Fruit fly (Drosophila melanogaster) whole organism, embryonic: Measurements from ENCODE around the gene Ugt37A3.
A peak's percentile ranks its signal among the peaks of the same experiment; 100 is the strongest.

Experiments
- Ada2b ChIP-seq: fragments of 200-800 bp; sonication (Bioruptor generic); IDR thresholded peaks from 2 replicates; pipeline ENCODE4 v1.3.6; 2022; ENCODE audit warnings: missing biosample characterization, missing genetic modification characterization
- CG1024 ChIP-seq: fragments of 200-800 bp; sonication (Bioruptor generic); IDR thresholded peaks from 2 replicates; pipeline ENCODE4 v1.3.6; 2022; ENCODE audit warnings: missing biosample characterization, missing genetic modification characterization
- CG10543 ChIP-seq: fragments of 200-800 bp; sonication (Bioruptor generic); optimal IDR thresholded peaks from 3 replicates; lab custom pipeline; 2017; ENCODE audit warnings: missing biosample characterization, mild to moderate bottlenecking, missing genetic modification characterization, moderate library complexity
- CG11456 ChIP-seq: fragments of 200-800 bp; sonication (Bioruptor generic); IDR thresholded peaks from 3 replicates; pipeline ENCODE4 v1.3.6; 2022; ENCODE audit warnings: missing biosample characterization, missing genetic modification characterization
- CG15011 ChIP-seq: fragments of 200-800 bp; sonication (Bioruptor generic); optimal IDR thresholded peaks from 3 replicates; lab custom pipeline; 2018; ENCODE audit warnings: missing biosample characterization, mild to moderate bottlenecking, missing genetic modification characterization
- CG17186 ChIP-seq: fragments of 200-800 bp; sonication (Bioruptor generic); optimal IDR thresholded peaks from 3 replicates; lab custom pipeline; 2017; ENCODE audit warnings: missing biosample characterization, missing genetic modification reagents, missing genetic modification characterization
- CG17385 ChIP-seq: fragments of 200-800 bp; sonication (Bioruptor generic); optimal IDR thresholded peaks from 3 replicates; lab custom pipeline; 2018; ENCODE audit warnings: missing biosample characterization, mild to moderate bottlenecking, missing genetic modification characterization
- CG17829 ChIP-seq: fragments of 200-800 bp; optimal IDR thresholded peaks from 2 replicates; lab custom pipeline; 2019; ENCODE audit warnings: missing biosample characterization, mild to moderate bottlenecking, missing genetic modification characterization, moderate library complexity
- CG2120 ChIP-seq: fragments of 200-800 bp; sonication (Bioruptor generic); optimal IDR thresholded peaks from 3 replicates; lab custom pipeline; 2016; ENCODE audit warnings: missing biosample characterization, missing genetic modification characterization
- CG2875 ChIP-seq: fragments of 200-800 bp; sonication (Bioruptor generic); optimal IDR thresholded peaks from 2 replicates; lab custom pipeline; 2017; ENCODE audit warnings: missing biosample characterization, mild to moderate bottlenecking, missing genetic modification characterization, missing genetic modification reagents
- CG34224 ChIP-seq: fragments of 200-800 bp; sonication (Bioruptor generic); IDR thresholded peaks from 3 replicates; pipeline ENCODE4 v1.3.6; 2022; ENCODE audit warnings: missing biosample characterization, missing genetic modification characterization; ENCODE audit not compliant: partially characterized antibody
- CG6683 ChIP-seq: fragments of 200-800 bp; sonication (Bioruptor generic); optimal IDR thresholded peaks from 2 replicates; lab custom pipeline; 2017; ENCODE audit warnings: missing biosample characterization, mild to moderate bottlenecking, missing genetic modification characterization, missing genetic modification reagents
- CG6689 ChIP-seq: fragments of 200-800 bp; sonication (Bioruptor generic); IDR thresholded peaks from 2 replicates; pipeline ENCODE4 v1.3.6; 2022; ENCODE audit warnings: missing biosample characterization, missing genetic modification characterization
- CG7357 ChIP-seq: fragments of 200-800 bp; sonication (Bioruptor generic); IDR thresholded peaks from 3 replicates; pipeline ENCODE4 v1.3.6; 2022; ENCODE audit warnings: missing biosample characterization, missing genetic modification characterization
- CG7839 ChIP-seq: fragments of 200-800 bp; sonication (Bioruptor generic); optimal IDR thresholded peaks from 3 replicates; lab custom pipeline; 2018; ENCODE audit warnings: missing biosample characterization, mild to moderate bottlenecking, missing genetic modification characterization, moderate library complexity
- CG7928 ChIP-seq: fragments of 200-800 bp; sonication (Bioruptor generic); optimal IDR thresholded peaks from 2 replicates; lab custom pipeline; 2017; ENCODE audit warnings: missing biosample characterization, mild to moderate bottlenecking, missing genetic modification characterization
- CG7963 ChIP-seq: fragments of 200-800 bp; sonication (Bioruptor generic); IDR thresholded peaks from 3 replicates; pipeline ENCODE4 v1.3.6; 2022; ENCODE audit warnings: missing biosample characterization, missing genetic modification characterization; ENCODE audit not compliant: partially characterized antibody
- CG9215 ChIP-seq: fragments of 200-800 bp; sonication (Bioruptor generic); IDR thresholded peaks from 2 replicates; pipeline ENCODE4 v1.3.6; 2022; ENCODE audit warnings: missing biosample characterization, missing genetic modification characterization
- CG9727 ChIP-seq: fragments of 200-800 bp; sonication (Bioruptor generic); optimal IDR thresholded peaks from 3 replicates; lab custom pipeline; 2017; ENCODE audit warnings: missing biosample characterization, mild to moderate bottlenecking, missing genetic modification characterization
- Dref ChIP-seq: fragments of 200-800 bp; sonication (Bioruptor generic); IDR thresholded peaks from 2 replicates; pipeline ENCODE4 v1.3.6; 2022; ENCODE audit warnings: missing biosample characterization, missing genetic modification characterization
- Fer3 ChIP-seq: fragments of 200-800 bp; sonication (Bioruptor generic); optimal IDR thresholded peaks from 2 replicates; lab custom pipeline; 2018; ENCODE audit warnings: missing biosample characterization, mild to moderate bottlenecking, missing genetic modification characterization, moderate library complexity
- HLH3B ChIP-seq: fragments of 200-800 bp; sonication (Bioruptor generic); IDR thresholded peaks from 2 replicates; pipeline ENCODE4 v1.3.6; 2022; ENCODE audit warnings: missing biosample characterization, missing genetic modification characterization
- Hand ChIP-seq: fragments of 200-800 bp; sonication (Bioruptor generic); optimal IDR thresholded peaks from 2 replicates; lab custom pipeline; 2017; ENCODE audit warnings: mild to moderate bottlenecking, missing biosample characterization, missing genetic modification reagents, missing genetic modification characterization
- Hey ChIP-seq: fragments of 200-800 bp; sonication (Bioruptor generic); optimal IDR thresholded peaks from 3 replicates; lab custom pipeline; 2018; ENCODE audit warnings: missing biosample characterization, mild to moderate bottlenecking, missing genetic modification characterization
- Hr51 ChIP-seq, 2 experiments: fragments of 200-800 bp; sonication (Bioruptor generic); optimal IDR thresholded peaks; 2 replicates in 1 of 2; 3 replicates in 1 of 2; lab custom pipeline; 2016 to 2018; ENCODE audit warnings: missing biosample characterization in 2 of 2, missing genetic modification characterization in 2 of 2, mild to moderate bottlenecking in 1 of 2, moderate library complexity in 1 of 2
- NK7.1 ChIP-seq: fragments of 200-800 bp; sonication (Bioruptor generic); optimal IDR thresholded peaks from 3 replicates; lab custom pipeline; 2016; ENCODE audit warnings: missing biosample characterization, missing genetic modification characterization
- Nf-YC ChIP-seq: fragments of 200-800 bp; optimal IDR thresholded peaks from 3 replicates; lab custom pipeline; 2019; ENCODE audit warnings: missing biosample characterization, mild to moderate bottlenecking, missing genetic modification characterization, moderate library complexity
- Pdp1 ChIP-seq, 2 experiments: fragments of 200-800 bp; sonication (Bioruptor generic); optimal IDR thresholded peaks; 3 replicates each; lab custom pipeline; 2016; ENCODE audit warnings: missing biosample characterization in 2 of 2, missing genetic modification characterization in 2 of 2, mild to moderate bottlenecking in 1 of 2, moderate library complexity in 1 of 2
- Ssrp ChIP-seq: fragments of 200-800 bp; sonication (Bioruptor generic); optimal IDR thresholded peaks from 2 replicates; lab custom pipeline; 2018; ENCODE audit warnings: missing biosample characterization, mild to moderate bottlenecking, missing genetic modification characterization, moderate library complexity
- dan ChIP-seq: fragments of 200-800 bp; sonication (Bioruptor generic); IDR thresholded peaks from 2 replicates; pipeline ENCODE4 v1.3.6; 2022; ENCODE audit warnings: missing biosample characterization, missing genetic modification characterization
- dmrt99B ChIP-seq: fragments of 200-800 bp; sonication (Bioruptor generic); optimal IDR thresholded peaks from 2 replicates; lab custom pipeline; 2018; ENCODE audit warnings: missing biosample characterization, mild to moderate bottlenecking, missing genetic modification characterization, moderate library complexity
- dpn ChIP-seq, 2 experiments: fragments of 200-800 bp; sonication (Bioruptor generic); optimal IDR thresholded peaks; 3 replicates each; lab custom pipeline; 2016; ENCODE audit warnings: missing biosample characterization in 2 of 2, missing genetic modification characterization in 2 of 2
- dysf ChIP-seq: fragments of 200-800 bp; sonication (Bioruptor generic); IDR thresholded peaks from 3 replicates; pipeline ENCODE4 v1.3.6; 2022; ENCODE audit warnings: missing biosample characterization, missing genetic modification characterization
- gro ChIP-seq: fragments of 200-800 bp; sonication (Bioruptor generic); optimal IDR thresholded peaks from 2 replicates; lab custom pipeline; 2016; ENCODE audit warnings: missing biosample characterization, missing genetic modification characterization
- ind ChIP-seq: fragments of 200-800 bp; sonication (Bioruptor generic); optimal IDR thresholded peaks from 3 replicates; lab custom pipeline; 2016; ENCODE audit warnings: missing biosample characterization, missing genetic modification characterization
- klu ChIP-seq: fragments of 200-800 bp; sonication (Bioruptor generic); IDR thresholded peaks from 2 replicates; pipeline ENCODE4 v1.3.6; 2022; ENCODE audit warnings: missing biosample characterization, missing genetic modification characterization
- lab ChIP-seq: fragments of 200-800 bp; sonication (Bioruptor generic); optimal IDR thresholded peaks from 3 replicates; lab custom pipeline; 2017; ENCODE audit warnings: missing biosample characterization, missing genetic modification characterization, mild to moderate bottlenecking, moderate library complexity, missing genetic modification reagents
- pnt ChIP-seq: fragments of 200-800 bp; sonication (Bioruptor generic); optimal IDR thresholded peaks from 3 replicates; lab custom pipeline; 2016; ENCODE audit warnings: missing biosample characterization, missing genetic modification characterization
- ranshi ChIP-seq: fragments of 200-800 bp; sonication (Bioruptor generic); IDR thresholded peaks from 2 replicates; pipeline ENCODE4 v1.3.6; 2022; ENCODE audit warnings: missing biosample characterization, missing genetic modification characterization
- scrt ChIP-seq: fragments of 200-800 bp; sonication (Bioruptor generic); optimal IDR thresholded peaks from 2 replicates; lab custom pipeline; 2018; ENCODE audit warnings: missing biosample characterization, mild to moderate bottlenecking, missing genetic modification characterization, moderate library complexity
- sens ChIP-seq: fragments of 200-800 bp; sonication (Bioruptor generic); peaks from one replicate; lab custom pipeline; 2016; ENCODE audit warnings: missing biosample characterization, missing genetic modification characterization
- sisA ChIP-seq: fragments of 200-800 bp; sonication (Bioruptor generic); IDR thresholded peaks from 2 replicates; pipeline ENCODE4 v1.3.6; 2022; ENCODE audit warnings: missing biosample characterization, missing genetic modification characterization
- sr ChIP-seq: fragments of 200-800 bp; sonication (Bioruptor generic); IDR thresholded peaks from 3 replicates; pipeline ENCODE4 v1.3.6; 2022; ENCODE audit warnings: missing biosample characterization, missing genetic modification characterization
- tgo ChIP-seq: fragments of 200-800 bp; sonication (Bioruptor generic); IDR thresholded peaks from 3 replicates; pipeline ENCODE4 v1.3.6; 2022; ENCODE audit warnings: missing biosample characterization, missing genetic modification characterization
- tna ChIP-seq: fragments of 200-800 bp; sonication (Bioruptor generic); IDR thresholded peaks from 2 replicates; pipeline ENCODE4 v1.3.6; 2022; ENCODE audit warnings: missing biosample characterization, missing genetic modification characterization; ENCODE audit not compliant: partially characterized antibody
- toy ChIP-seq: fragments of 200-800 bp; sonication (Bioruptor generic); IDR thresholded peaks from 2 replicates; pipeline ENCODE4 v1.3.6; 2022; ENCODE audit warnings: missing biosample characterization, missing genetic modification characterization
- trh ChIP-seq: fragments of 200-800 bp; sonication (Bioruptor generic); optimal IDR thresholded peaks from 2 replicates; lab custom pipeline; 2016; ENCODE audit warnings: missing biosample characterization, missing genetic modification characterization
- ttk ChIP-seq: fragments of 200-800 bp; sonication (Bioruptor generic); IDR thresholded peaks from 2 replicates; pipeline ENCODE4 v2.1.2; 2022; ENCODE audit warnings: missing biosample characterization, missing genetic modification characterization
- tup ChIP-seq: fragments of 200-800 bp; sonication (Bioruptor generic); optimal IDR thresholded peaks from 2 replicates; lab custom pipeline; 2016; ENCODE audit warnings: missing biosample characterization, mild to moderate bottlenecking, missing genetic modification characterization, moderate library complexity
- unpg ChIP-seq: fragments of 200-800 bp; sonication (Bioruptor generic); optimal IDR thresholded peaks from 3 replicates; lab custom pipeline; 2018; ENCODE audit warnings: missing biosample characterization, mild to moderate bottlenecking, missing genetic modification characterization, moderate library complexity
- usp ChIP-seq: fragments of >200 bp; optimal IDR thresholded peaks from 2 replicates; lab custom pipeline; 2017; ENCODE audit warnings: missing biosample characterization, missing genetic modification characterization

Gene Ugt37A3

DNA sequence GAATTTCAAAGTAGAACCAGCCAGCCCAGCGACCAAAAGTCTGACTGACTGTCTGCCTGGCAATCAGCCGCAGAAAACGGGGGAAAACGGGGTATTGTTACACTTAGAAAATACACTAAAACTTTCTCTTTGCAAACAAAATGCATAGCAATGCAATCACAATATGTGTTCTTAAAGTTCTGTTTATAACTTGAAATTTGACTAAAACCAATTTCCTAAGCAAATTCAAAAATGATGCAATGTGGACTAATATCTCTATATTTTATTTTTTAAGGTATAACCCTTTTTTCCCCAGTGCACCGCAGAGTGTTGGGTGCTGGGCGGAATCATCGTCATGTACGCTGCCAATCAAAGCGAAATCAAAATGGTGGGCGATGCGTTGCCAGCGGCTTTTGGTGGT lies 7.5 kb upstream of the Ugt37A3 start (continued):
- TF ChIP-seq sens (GFP tag; lab: Kevin White, UChicago): peak; percentile 81
- TF ChIP-seq tgo (GFP tag; lab: Robert Waterston, UW): peak; percentile 25; the same call in 2 of the 3 replicates
- no peak for TF ChIP-seq pnt (GFP tag; lab: Kevin White, UChicago)
- TF ChIP-seq CG9727 (GFP tag; lab: Kevin White, UChicago): peak; percentile 16
- TF ChIP-seq CG11456 (GFP tag; lab: Robert Waterston, UW): no peak
- TF ChIP-seq dysf (GFP tag; lab: Robert Waterston, UW): 0 out of 3 replicates have a peak, but pooled peaks have one; percentile 38
- peak; percentile 8 for TF ChIP-seq dpn (GFP tag; optimal IDR thresholded peaks at IDR 0.05; lab: Kevin White, UChicago)
- no peak for TF ChIP-seq sr (GFP tag; lab: Robert Waterston, UW)
- TF ChIP-seq CG15011 (GFP tag; lab: Kevin White, UChicago): peak; percentile 2
- peak; percentile 17 for TF ChIP-seq ind
- no peak for TF ChIP-seq scrt
- TF ChIP-seq Hand (GFP tag; lab: Kevin White, UChicago): peak; percentile 3
- peak; percentile 17 for TF ChIP-seq CG17385 (GFP tag; lab: Kevin White, UChicago)
- TF ChIP-seq CG7963: no peak
- TF ChIP-seq CG1024 (GFP tag; lab: Robert Waterston, UW): no peak
- peak in 1 of 2 experiments; percentile 50 for TF ChIP-seq Hr51 (GFP tag; optimal IDR thresholded peaks at IDR 0.05; lab: Kevin White, UChicago)
- no peak for TF ChIP-seq gro
- TF ChIP-seq ranshi: no peak
- no peak for TF ChIP-seq Nf-YC (tag; lab: Kevin White, UChicago)
- peak; percentile 63 for TF ChIP-seq lab (GFP tag; lab: Kevin White, UChicago)
- TF ChIP-seq Dref (GFP tag; lab: Robert Waterston, UW): no peak
- TF ChIP-seq CG2120 (GFP tag; lab: Kevin White, UChicago): peak; percentile 56
- TF ChIP-seq Hey: no peak
- peak; percentile 10; the same call in 1 of the 2 replicates for TF ChIP-seq CG9215 (GFP tag; lab: Robert Waterston, UW)
- TF ChIP-seq trh (GFP tag; lab: Kevin White, UChicago): no peak
- peak; percentile 35; the same call in 1 of the 2 replicates for TF ChIP-seq ttk
- no peak for TF ChIP-seq unpg (GFP tag; lab: Kevin White, UChicago)
- no peak for TF ChIP-seq CG17186 (GFP tag; lab: Kevin White, UChicago)
- TF ChIP-seq CG7928 (GFP tag; lab: Kevin White, UChicago): no peak
- 0 out of 2 replicates have a peak, but pooled peaks have one; percentile 33 for TF ChIP-seq sisA (GFP tag; lab: Robert Waterston, UW)
- no peak for TF ChIP-seq CG6683 (GFP tag; lab: Kevin White, UChicago)
- peak; percentile 51 for TF ChIP-seq CG7839 (tag; lab: Kevin White, UChicago)
- TF ChIP-seq CG6689 (GFP tag; lab: Robert Waterston, UW): peak; percentile 9; the same call in 1 of the 2 replicates
- TF ChIP-seq CG2875: no peak
- TF ChIP-seq dan (GFP tag; lab: Robert Waterston, UW): no peak
- peak; percentile 41; the same call in 1 of the 2 replicates for TF ChIP-seq Ada2b (GFP tag; lab: Robert Waterston, UW)
- TF ChIP-seq usp: no peak
- no peak for TF ChIP-seq NK7.1 (GFP tag; lab: Kevin White, UChicago)
- peak; percentile 32; the same call in 1 of the 2 replicates for TF ChIP-seq HLH3B (GFP tag; lab: Robert Waterston, UW)
- no peak for TF ChIP-seq CG34224 (GFP tag; lab: Robert Waterston, UW)
- no peak for TF ChIP-seq tna (GFP tag; lab: Robert Waterston, UW)
- TF ChIP-seq tup (GFP tag; lab: Kevin White, UChicago): no peak
- peak; percentile 54 for TF ChIP-seq dmrt99B (tag; lab: Kevin White, UChicago)
- peak; percentile 22 for TF ChIP-seq Fer3 (tag; lab: Kevin White, UChicago)
- TF ChIP-seq CG7357 (GFP tag; lab: Robert Waterston, UW): no peak
- TF ChIP-seq Ssrp (tag; lab: Kevin White, UChicago): no peak
- no peak for TF ChIP-seq CG10543 (GFP tag; lab: Kevin White, UChicago)
- no peak for TF ChIP-seq klu (GFP tag; lab: Robert Waterston, UW)
- TF ChIP-seq CG17829 (tag; lab: Kevin White, UChicago): no peak
- no peak for TF ChIP-seq toy
- peak in 1 of 2 experiments; percentile 7 for TF ChIP-seq Pdp1 (GFP tag; optimal IDR thresholded peaks at IDR 0.05; lab: Kevin White, UChicago)
